Worm (Caenorhabditis elegans) whole organism, mixed stage, embryonic: ENCODE data around the gene K04C2.5.
A peak's percentile ranks its signal among the peaks of the same experiment; 100 is the strongest.

Experiments
- M03D4.4 ChIP-seq: sonication (generic microtip); optimal IDR thresholded peaks from 2 replicates; lab custom pipeline; 2017; ENCODE audit warnings: mild to moderate bottlenecking, missing genetic modification characterization, missing compliant biosample characterization
- bed-3 ChIP-seq: fragments of 200-800 bp; sonication (Bioruptor generic); optimal IDR thresholded peaks from 3 replicates; lab custom pipeline; 2018; ENCODE audit warnings: mild to moderate bottlenecking, missing genetic modification characterization, moderate library complexity, missing compliant biosample characterization
- blmp-1 ChIP-seq: fragments of 150-350 bp; optimal IDR thresholded peaks from 2 replicates; lab custom pipeline; 2014; ENCODE audit warnings: missing biosample characterization, missing genetic modification characterization
- ceh-39 ChIP-seq: fragments of 150-350 bp; optimal IDR thresholded peaks from 2 replicates; lab custom pipeline; 2014; ENCODE audit warnings: missing biosample characterization, missing genetic modification characterization
- ceh-43 ChIP-seq: fragments of 200-800 bp; sonication (Bioruptor generic); optimal IDR thresholded peaks from 2 replicates; lab custom pipeline; 2018; ENCODE audit warnings: mild to moderate bottlenecking, missing genetic modification characterization, moderate library complexity, missing compliant biosample characterization
- ceh-83 ChIP-seq: fragments of 200-800 bp; sonication (Bioruptor generic); optimal IDR thresholded peaks from 2 replicates; lab custom pipeline; 2018; ENCODE audit warnings: mild to moderate bottlenecking, missing genetic modification characterization, missing compliant biosample characterization
- ces-1 ChIP-seq: fragments of 150-350 bp; optimal IDR thresholded peaks from 2 replicates; lab custom pipeline; 2014; ENCODE audit warnings: missing biosample characterization, missing genetic modification reagents, missing genetic modification characterization
- cnd-1 ChIP-seq: fragments of 200-800 bp; sonication (Bioruptor generic); optimal IDR thresholded peaks from 2 replicates; lab custom pipeline; 2018; ENCODE audit warnings: mild to moderate bottlenecking, missing genetic modification characterization, missing compliant biosample characterization
- drap-1 ChIP-seq: fragments of 200-800 bp; sonication (Bioruptor generic); optimal IDR thresholded peaks from 3 replicates; lab custom pipeline; 2018; ENCODE audit warnings: mild to moderate bottlenecking, missing genetic modification characterization, missing compliant biosample characterization
- elt-1 ChIP-seq: sonication (generic microtip); optimal IDR thresholded peaks from 2 replicates; lab custom pipeline; 2017; ENCODE audit warnings: missing genetic modification characterization, mild to moderate bottlenecking, missing compliant biosample characterization, antibody characterized with exemption, moderate library complexity, borderline replicate concordance; ENCODE audit not compliant: insufficient read depth
- elt-3 ChIP-seq: fragments of 150-350 bp; optimal IDR thresholded peaks from 2 replicates; lab custom pipeline; 2014; ENCODE audit warnings: missing biosample characterization, missing genetic modification characterization
- flh-1 ChIP-seq: fragments of 200-800 bp; sonication (Bioruptor generic); optimal IDR thresholded peaks from 2 replicates; lab custom pipeline; 2018; ENCODE audit warnings: mild to moderate bottlenecking, missing genetic modification characterization, moderate library complexity, missing compliant biosample characterization
- ham-2 ChIP-seq: fragments of 200-800 bp; sonication (Bioruptor generic); optimal IDR thresholded peaks from 2 replicates; lab custom pipeline; 2018; ENCODE audit warnings: mild to moderate bottlenecking, missing genetic modification characterization, missing compliant biosample characterization
- hlh-1 ChIP-seq: fragments of 150-350 bp; optimal IDR thresholded peaks from 2 replicates; lab custom pipeline; 2014; ENCODE audit warnings: missing biosample characterization, missing genetic modification reagents, missing genetic modification characterization
- lin-13 ChIP-seq: fragments of 150-350 bp; optimal IDR thresholded peaks from 2 replicates; lab custom pipeline; 2014; ENCODE audit warnings: missing biosample characterization, missing genetic modification characterization
- lin-32 ChIP-seq: fragments of 200-800 bp; sonication (Bioruptor generic); optimal IDR thresholded peaks from 2 replicates; lab custom pipeline; 2018; ENCODE audit warnings: mild to moderate bottlenecking, missing genetic modification characterization, missing compliant biosample characterization
- lsy-2 ChIP-seq: fragments of 150-350 bp; optimal IDR thresholded peaks from 2 replicates; lab custom pipeline; 2014; ENCODE audit warnings: missing biosample characterization, missing genetic modification characterization
- mab-5 ChIP-seq: fragments of 150-350 bp; optimal IDR thresholded peaks from 2 replicates; lab custom pipeline; 2014; ENCODE audit warnings: missing biosample characterization, missing genetic modification characterization
- mep-1 ChIP-seq: fragments of 150-350 bp; optimal IDR thresholded peaks from 2 replicates; lab custom pipeline; 2017; ENCODE audit warnings: missing biosample characterization, missing genetic modification reagents, missing genetic modification characterization, inconsistent platforms
- mls-2 ChIP-seq: sonication (generic microtip); optimal IDR thresholded peaks from 2 replicates; lab custom pipeline; 2016; ENCODE audit warnings: mild to moderate bottlenecking, missing genetic modification characterization, moderate library complexity, missing compliant biosample characterization
- nhr-12 ChIP-seq: fragments of 150-350 bp; optimal IDR thresholded peaks from 2 replicates; lab custom pipeline; 2014; ENCODE audit warnings: missing biosample characterization, missing genetic modification characterization
- nhr-2 ChIP-seq: fragments of 150-350 bp; optimal IDR thresholded peaks from 2 replicates; lab custom pipeline; 2014; ENCODE audit warnings: missing biosample characterization, missing genetic modification characterization
- nhr-237 ChIP-seq: fragments of 150-350 bp; optimal IDR thresholded peaks from 2 replicates; lab custom pipeline; 2014; ENCODE audit warnings: missing biosample characterization, missing genetic modification characterization
- nhr-28 ChIP-seq: fragments of 150-350 bp; optimal IDR thresholded peaks from 2 replicates; lab custom pipeline; 2014; ENCODE audit warnings: missing biosample characterization, missing genetic modification characterization
- nhr-76 ChIP-seq: sonication (generic microtip); optimal IDR thresholded peaks from 2 replicates; lab custom pipeline; 2017; ENCODE audit warnings: missing biosample characterization, missing genetic modification characterization
- pha-4 ChIP-seq: fragments of 150-350 bp; optimal IDR thresholded peaks from 2 replicates; lab custom pipeline; 2018; ENCODE audit warnings: missing biosample characterization, missing genetic modification reagents, missing genetic modification characterization
- sem-2 ChIP-seq: fragments of 200-800 bp; sonication (Bioruptor generic); optimal IDR thresholded peaks from 2 replicates; lab custom pipeline; 2018; ENCODE audit warnings: mild to moderate bottlenecking, missing genetic modification characterization, missing compliant biosample characterization
- snpc-4 ChIP-seq: fragments of 150-350 bp; optimal IDR thresholded peaks from 2 replicates; lab custom pipeline; 2014; ENCODE audit warnings: missing biosample characterization, missing genetic modification characterization
- sptf-1 ChIP-seq: sonication (generic microtip); optimal IDR thresholded peaks from 2 replicates; lab custom pipeline; 2017; ENCODE audit warnings: mild to moderate bottlenecking, missing genetic modification characterization, moderate library complexity, missing compliant biosample characterization
- tbx-8 ChIP-seq: fragments of 200-800 bp; sonication (Bioruptor generic); optimal IDR thresholded peaks from 2 replicates; lab custom pipeline; 2018; ENCODE audit warnings: mild to moderate bottlenecking, missing genetic modification characterization, moderate library complexity, missing compliant biosample characterization
- unc-120 ChIP-seq: sonication (generic microtip); optimal IDR thresholded peaks from 2 replicates; lab custom pipeline; 2017; ENCODE audit warnings: missing genetic modification characterization, missing compliant biosample characterization; ENCODE audit not compliant: poor library complexity, severe bottlenecking
- unc-39 ChIP-seq: fragments of 150-350 bp; optimal IDR thresholded peaks from 2 replicates; lab custom pipeline; 2014; ENCODE audit warnings: missing biosample characterization, missing genetic modification characterization
- unc-62 ChIP-seq: fragments of 150-350 bp; optimal IDR thresholded peaks from 2 replicates; lab custom pipeline; 2014; ENCODE audit warnings: missing biosample characterization, missing genetic modification reagents, missing genetic modification characterization
- zip-8 ChIP-seq: fragments of 150-350 bp; optimal IDR thresholded peaks from 2 replicates; lab custom pipeline; 2014; ENCODE audit warnings: missing biosample characterization, missing genetic modification characterization
- ztf-11 ChIP-seq: fragments of 150-350 bp; optimal IDR thresholded peaks from 2 replicates; lab custom pipeline; 2014; ENCODE audit warnings: missing biosample characterization, missing genetic modification characterization

The K04C2.5 gene

ce11 chrIII:6887574-6887973 lies 3.9 kb downstream of the K04C2.5 start:
- TF ChIP-seq sem-2 (GFP tag; lab: Kevin White, UChicago), result peak; percentile 68
- peak; percentile 46 for TF ChIP-seq tbx-8 (GFP tag; lab: Kevin White, UChicago)
- TF ChIP-seq mab-5, result no peak
- TF ChIP-seq nhr-76 (tag; lab: Kevin White, UChicago), result no peak
- peak; percentile 85 for TF ChIP-seq mls-2 (tag; lab: Kevin White, UChicago)
- TF ChIP-seq mep-1 (tag; lab: Kevin White, UChicago), result peak; percentile 55
- peak; percentile 42 for TF ChIP-seq hlh-1 (tag; lab: Kevin White, UChicago)
- no peak for TF ChIP-seq zip-8 (tag; lab: Kevin White, UChicago)
- TF ChIP-seq lin-13 (tag; lab: Kevin White, UChicago), result peak; percentile 16
- TF ChIP-seq flh-1 (GFP tag; lab: Kevin White, UChicago), result peak; percentile 46
- no peak for TF ChIP-seq ceh-39
- peak; percentile 32 for TF ChIP-seq ztf-11 (tag; lab: Kevin White, UChicago)
- TF ChIP-seq nhr-12 (tag; lab: Kevin White, UChicago), result no peak
- peak; percentile 63 for TF ChIP-seq bed-3 (GFP tag; lab: Kevin White, UChicago)
- TF ChIP-seq ces-1 (GFP tag; lab: Kevin White, UChicago), result peak; percentile 56
- TF ChIP-seq elt-1 (tag; lab: Kevin White, UChicago), result no peak
- TF ChIP-seq elt-3 (tag; lab: Kevin White, UChicago), result no peak
- no peak for TF ChIP-seq nhr-237 (tag; lab: Kevin White, UChicago)
- TF ChIP-seq lin-32 (GFP tag; lab: Kevin White, UChicago), result peak; percentile 60
- peak; percentile 64 for TF ChIP-seq ceh-43 (GFP tag; lab: Kevin White, UChicago)
- peak; percentile 81 for TF ChIP-seq M03D4.4
- TF ChIP-seq blmp-1 (tag; lab: Kevin White, UChicago), result no peak
- no peak for TF ChIP-seq unc-62 (GFP tag; lab: Kevin White, UChicago)
- peak; percentile 80 for TF ChIP-seq unc-120 (tag; lab: Kevin White, UChicago)
- peak; percentile 13 for TF ChIP-seq unc-39 (tag; lab: Kevin White, UChicago)
- TF ChIP-seq pha-4 (tag; lab: Kevin White, UChicago), result no peak
- TF ChIP-seq nhr-28, result peak; percentile 38
- TF ChIP-seq ceh-83 (GFP tag; lab: Kevin White, UChicago), result peak; percentile 81
- TF ChIP-seq sptf-1 (tag; lab: Kevin White, UChicago), result peak; percentile 87
- no peak for TF ChIP-seq nhr-2
- peak; percentile 45 for TF ChIP-seq lsy-2 (tag; lab: Kevin White, UChicago)
- TF ChIP-seq ham-2, result peak; percentile 41
- peak; percentile 70 for TF ChIP-seq cnd-1 (tag; lab: Kevin White, UChicago)
- no peak for TF ChIP-seq snpc-4 (tag; lab: Kevin White, UChicago)
- peak; percentile 61 for TF ChIP-seq drap-1 (GFP tag; lab: Kevin White, UChicago)

DNA sequence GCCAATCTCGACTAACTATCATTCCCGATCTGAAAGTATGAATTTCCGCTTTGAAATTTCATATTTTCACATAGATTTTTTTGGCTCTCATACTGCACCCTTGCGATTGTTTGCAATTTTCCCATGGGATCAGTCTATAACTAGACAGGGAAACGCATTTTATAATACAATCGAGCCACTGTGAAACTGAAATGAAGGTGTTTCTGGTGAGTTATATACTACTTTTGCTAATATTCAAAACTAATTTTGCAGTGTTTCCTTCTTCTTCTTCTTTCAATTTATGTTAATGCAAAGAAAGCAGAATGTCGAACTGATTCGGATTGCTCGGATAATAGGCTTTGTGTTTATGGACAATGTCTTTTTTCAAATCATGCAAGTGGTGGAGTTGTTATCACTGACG lies 5.6 kb downstream of the K04C2.5 start:
- no peak for TF ChIP-seq lin-13 (tag; lab: Kevin White, UChicago)
- TF ChIP-seq snpc-4 (tag; lab: Kevin White, UChicago), result no peak
- TF ChIP-seq mep-1 (tag; lab: Kevin White, UChicago), result no peak

DNA sequence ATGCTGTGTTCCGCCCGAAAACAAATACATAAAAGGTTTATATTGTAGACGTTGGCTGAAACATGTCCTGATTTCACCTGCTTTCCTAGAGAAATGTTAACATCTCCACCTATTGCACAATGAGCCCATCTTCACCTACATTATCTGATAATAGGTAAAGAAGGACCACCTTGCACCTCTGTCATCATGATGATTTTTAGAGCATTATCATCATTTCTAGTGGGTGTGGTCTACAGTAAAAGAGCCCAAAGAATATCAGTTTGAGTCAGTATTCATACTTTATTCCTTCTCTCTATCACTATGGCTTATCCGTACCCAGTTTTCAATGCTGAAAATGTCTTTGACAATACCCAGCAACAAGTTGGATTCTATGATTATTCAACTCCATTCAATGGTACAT lies 7.3 kb downstream of the K04C2.5 start, which contains the start of gene med-2:
med-2 (plus strand) TSS at position 301 of the 400 bp plus-strand sequence.
- TF ChIP-seq hlh-1 (tag; lab: Kevin White, UChicago) (no peak), M03D4.4 (no peak), ham-2 (no peak), lsy-2 (tag; lab: Kevin White, UChicago) (no peak), sptf-1 (tag; lab: Kevin White, UChicago) (no peak), bed-3 (GFP tag; lab: Kevin White, UChicago) (no peak), flh-1 (GFP tag; lab: Kevin White, UChicago) (no peak), ces-1 (GFP tag; lab: Kevin White, UChicago) (no peak), mep-1 (tag; lab: Kevin White, UChicago) (no peak)

- TF ChIP-seq blmp-1 (tag; lab: Kevin White, UChicago), result no peak
- no peak for TF ChIP-seq mep-1 (tag; lab: Kevin White, UChicago)
- TF ChIP-seq ham-2, result no peak
- no peak for TF ChIP-seq snpc-4 (tag; lab: Kevin White, UChicago)
- TF ChIP-seq cnd-1 (tag; lab: Kevin White, UChicago), result no peak
- no peak for TF ChIP-seq ceh-83 (GFP tag; lab: Kevin White, UChicago)
- no peak for TF ChIP-seq nhr-76 (tag; lab: Kevin White, UChicago)
- no peak for TF ChIP-seq lsy-2 (tag; lab: Kevin White, UChicago)
- TF ChIP-seq nhr-28, result no peak
- no peak for TF ChIP-seq zip-8 (tag; lab: Kevin White, UChicago)
- no peak for TF ChIP-seq mab-5
- no peak for TF ChIP-seq elt-3 (tag; lab: Kevin White, UChicago)
- no peak for TF ChIP-seq ceh-43 (GFP tag; lab: Kevin White, UChicago)
- TF ChIP-seq sptf-1 (tag; lab: Kevin White, UChicago), result no peak
- TF ChIP-seq tbx-8 (GFP tag; lab: Kevin White, UChicago), result no peak
- TF ChIP-seq ztf-11 (tag; lab: Kevin White, UChicago), result no peak
- no peak for TF ChIP-seq bed-3 (GFP tag; lab: Kevin White, UChicago)
- TF ChIP-seq ceh-39, result no peak
- no peak for TF ChIP-seq nhr-12 (tag; lab: Kevin White, UChicago)
- TF ChIP-seq unc-39 (tag; lab: Kevin White, UChicago), result no peak
Measured at ce11 chrIII:6881745-6882144, 9.7 kb downstream of the K04C2.5 start.
